Worm (Caenorhabditis elegans) whole organism, young adult: Measurements from ENCODE around the gene ufd-1.

Experiments
- C06A6.2 ChIP-seq: fragments of 200-800 bp; sonication (Bioruptor generic); conservative IDR thresholded peaks from 2 replicates; pipeline ENCODE4 v1.3.6; 2022; ENCODE audit warnings: missing genetic modification characterization, missing compliant biosample characterization
- C17E4.6 ChIP-seq: fragments of 200-800 bp; sonication (Bioruptor generic); IDR thresholded peaks from 2 replicates; pipeline ENCODE4 v1.3.6; 2022; ENCODE audit warnings: missing genetic modification reagents, missing genetic modification characterization, missing compliant biosample characterization
- D2030.7 ChIP-seq: fragments of 200-800 bp; sonication (Bioruptor generic); IDR thresholded peaks from 2 replicates; pipeline ENCODE4 v1.3.6; 2022; ENCODE audit warnings: missing genetic modification reagents, missing genetic modification characterization, missing compliant biosample characterization
- attf-5 ChIP-seq: fragments of 200-800 bp; sonication (Bioruptor generic); optimal IDR thresholded peaks from 2 replicates; lab custom pipeline; 2018; ENCODE audit warnings: mild to moderate bottlenecking, missing genetic modification characterization, missing compliant biosample characterization
- ceh-40 ChIP-seq: fragments of 200-800 bp; sonication (Bioruptor generic); IDR thresholded peaks from 2 replicates; pipeline ENCODE4 v1.3.6; 2022; ENCODE audit warnings: missing genetic modification characterization, missing compliant biosample characterization
- hmg-1.2 ChIP-seq: fragments of 200-800 bp; sonication (Bioruptor generic); IDR thresholded peaks from 2 replicates; pipeline ENCODE4 v1.3.6; 2022; ENCODE audit warnings: missing genetic modification reagents, missing genetic modification characterization, missing compliant biosample characterization
- madf-8 ChIP-seq: fragments of 200-800 bp; sonication (Bioruptor generic); conservative IDR thresholded peaks from 2 replicates; pipeline ENCODE4 v1.3.6; 2022; ENCODE audit warnings: missing genetic modification reagents, missing genetic modification characterization, missing compliant biosample characterization
- nfya-1 ChIP-seq: sonication (generic microtip); optimal IDR thresholded peaks from 2 replicates; lab custom pipeline; 2017; ENCODE audit warnings: antibody characterized with exemption, missing compliant biosample characterization, missing genetic modification characterization, borderline replicate concordance; ENCODE audit not compliant: insufficient read depth

DNA sequence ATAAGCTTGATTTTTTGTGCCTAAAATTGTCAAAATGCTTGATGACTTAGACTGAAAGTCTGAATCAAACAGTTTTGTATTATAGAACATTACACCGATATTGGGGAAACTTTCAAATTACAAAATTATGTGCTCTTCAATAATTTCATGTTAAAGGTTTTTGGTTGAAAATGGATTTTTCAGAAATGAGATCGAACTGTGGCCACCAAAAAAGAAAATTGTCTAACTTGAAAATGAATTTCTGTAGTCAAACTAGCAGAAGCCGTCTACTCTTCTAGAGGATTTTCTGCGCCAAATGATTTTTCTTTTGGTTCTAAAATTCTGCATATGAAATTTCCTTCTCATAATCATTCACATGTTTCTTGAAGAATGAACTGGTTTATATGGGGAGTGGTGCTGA, 10.2 kb upstream of the ufd-1 start:
- TF ChIP-seq attf-5 (GFP tag; lab: Kevin White, UChicago) (no peak), madf-8 (GFP tag; lab: Robert Waterston, UW) (no peak), hmg-1.2 (no peak), C06A6.2 (GFP tag; lab: Robert Waterston, UW) (no peak), nfya-1 (no peak), ceh-40 (no peak), C17E4.6 (GFP tag; lab: Robert Waterston, UW) (no peak), D2030.7 (no peak)
